Worm (Caenorhabditis elegans) whole organism, midembryonic: Measurements from ENCODE around the gene acc-1.

Experiments used
- T22C8.4 ChIP-seq: fragments of 200-800 bp; sonication (Bioruptor generic); IDR thresholded peaks from 2 replicates; pipeline ENCODE4 v1.3.6; 2022; ENCODE audit warnings: missing genetic modification characterization, missing compliant biosample characterization
- cog-1 ChIP-seq: sonication (generic microtip); optimal IDR thresholded peaks from 2 replicates; lab custom pipeline; 2016; ENCODE audit warnings: missing genetic modification characterization, missing compliant biosample characterization
- flt-1 ChIP-seq: fragments of 200-800 bp; sonication (Bioruptor generic); IDR thresholded peaks from 2 replicates; pipeline ENCODE4 v1.3.6; 2022; ENCODE audit warnings: missing genetic modification characterization, missing compliant biosample characterization
- klf-2 ChIP-seq: fragments of 200-800 bp; sonication (Bioruptor generic); conservative IDR thresholded peaks from 2 replicates; pipeline ENCODE4 v1.3.6; 2022; ENCODE audit warnings: missing genetic modification reagents, missing genetic modification characterization, missing compliant biosample characterization
- med-1 ChIP-seq: sonication (generic microtip); optimal IDR thresholded peaks from 2 replicates; lab custom pipeline; 2017; ENCODE audit warnings: missing genetic modification characterization, mild to moderate bottlenecking, missing compliant biosample characterization, antibody characterized with exemption, missing genetic modification reagents; ENCODE audit not compliant: insufficient read depth
- ref-1 ChIP-seq: fragments of 200-800 bp; sonication (Bioruptor generic); conservative IDR thresholded peaks from 2 replicates; pipeline ENCODE4 v1.3.6; 2022; ENCODE audit warnings: missing genetic modification reagents, missing genetic modification characterization, missing compliant biosample characterization
- tab-1 ChIP-seq: fragments of 200-800 bp; sonication (Bioruptor generic); IDR thresholded peaks from 2 replicates; pipeline ENCODE4 v1.3.6; 2022; ENCODE audit warnings: missing genetic modification characterization, missing compliant biosample characterization
- ztf-23 ChIP-seq: fragments of 200-800 bp; sonication (Bioruptor generic); IDR thresholded peaks from 2 replicates; pipeline ENCODE4 v1.3.6; 2022; ENCODE audit warnings: missing genetic modification reagents, missing genetic modification characterization, missing compliant biosample characterization
- ztf-29 ChIP-seq: fragments of 200-800 bp; sonication (Bioruptor generic); IDR thresholded peaks from 2 replicates; pipeline ENCODE4 v1.3.6; 2022; ENCODE audit warnings: missing genetic modification reagents, missing genetic modification characterization, missing compliant biosample characterization

The acc-1 gene

DNA sequence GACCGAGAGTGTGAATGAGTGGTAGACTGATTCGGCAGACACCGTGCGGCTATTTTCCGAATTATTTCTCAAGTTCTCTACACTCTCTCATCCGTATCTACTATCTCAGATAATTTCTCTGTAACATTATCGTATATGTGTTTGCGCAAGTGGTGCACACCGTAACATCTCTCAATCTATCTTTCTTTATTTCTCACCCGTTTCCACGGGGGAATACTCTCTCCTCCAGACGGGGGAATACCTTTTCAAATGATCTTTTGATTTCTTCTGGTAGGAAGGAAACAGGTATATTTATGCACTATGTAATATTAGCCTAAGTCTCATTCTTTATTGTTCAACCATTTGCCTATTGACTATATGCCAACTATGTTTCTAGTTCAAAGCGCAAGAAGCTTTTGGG lies 9.2 kb downstream of the acc-1 start:
- TF ChIP-seq ref-1 (GFP tag; lab: Robert Waterston, UW) (no peak), cog-1 (peak; percentile 17)

DNA sequence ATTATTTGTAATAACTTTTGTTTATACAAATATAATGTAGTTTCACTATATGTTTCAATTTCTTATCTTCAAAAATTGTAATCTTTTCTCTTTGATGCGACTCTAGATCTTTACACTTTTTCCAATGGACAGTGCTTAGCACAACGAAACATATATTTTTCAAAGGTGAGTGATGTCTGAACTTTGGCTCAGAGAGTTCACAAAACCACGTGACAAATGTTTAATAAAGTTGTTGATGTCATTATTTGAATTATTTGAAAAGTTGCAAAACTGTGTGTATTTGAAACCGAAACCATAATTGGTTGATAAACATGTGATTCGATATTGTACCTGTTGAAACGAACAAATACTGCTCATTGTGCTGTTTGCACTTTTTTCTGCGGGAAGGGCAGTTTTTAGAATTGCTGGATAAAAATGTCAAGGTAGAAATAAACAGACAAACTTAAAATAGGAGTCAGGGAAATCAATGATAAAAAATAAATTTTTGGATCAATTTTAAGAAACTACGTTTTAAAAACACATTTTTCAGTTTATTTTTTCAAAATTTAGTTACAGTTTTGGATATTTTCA lies 10.3 kb downstream of the acc-1 start:
- TF ChIP-seq klf-2 (no peak), T22C8.4 (GFP tag; lab: Robert Waterston, UW) (no peak), ztf-23 (GFP tag; lab: Robert Waterston, UW) (no peak), cog-1 (no peak)

DNA sequence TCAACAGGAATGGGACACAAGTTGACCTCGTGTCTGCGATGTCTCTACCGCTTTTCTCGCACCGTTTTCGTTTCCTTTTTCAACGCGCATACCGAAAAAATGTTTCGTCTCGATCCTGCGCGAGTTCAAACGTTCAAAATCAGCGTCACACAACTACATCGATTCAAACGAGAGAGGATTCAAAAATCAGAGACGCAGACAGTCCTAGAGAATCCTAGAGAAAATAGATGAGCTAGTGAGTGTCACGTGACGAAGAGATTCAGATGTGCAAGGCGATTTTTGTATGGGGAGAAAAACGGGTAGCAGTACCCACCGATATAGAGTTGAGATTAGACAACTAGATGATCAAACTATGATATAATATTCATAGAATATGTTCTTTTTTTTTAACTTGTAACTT lies 12.1 kb downstream of the acc-1 start:
- TF ChIP-seq tab-1 (GFP tag; lab: Robert Waterston, UW), result no peak
- no peak for TF ChIP-seq med-1 (GFP tag; lab: Kevin White, UChicago)
- no peak for TF ChIP-seq ztf-29 (GFP tag; lab: Robert Waterston, UW)
- no peak for TF ChIP-seq flt-1
- no peak for TF ChIP-seq T22C8.4 (GFP tag; lab: Robert Waterston, UW)
- TF ChIP-seq ref-1 (GFP tag; lab: Robert Waterston, UW), result no peak
- no peak for TF ChIP-seq ztf-23 (GFP tag; lab: Robert Waterston, UW)
- no peak for TF ChIP-seq klf-2
- TF ChIP-seq cog-1, result no peak

DNA sequence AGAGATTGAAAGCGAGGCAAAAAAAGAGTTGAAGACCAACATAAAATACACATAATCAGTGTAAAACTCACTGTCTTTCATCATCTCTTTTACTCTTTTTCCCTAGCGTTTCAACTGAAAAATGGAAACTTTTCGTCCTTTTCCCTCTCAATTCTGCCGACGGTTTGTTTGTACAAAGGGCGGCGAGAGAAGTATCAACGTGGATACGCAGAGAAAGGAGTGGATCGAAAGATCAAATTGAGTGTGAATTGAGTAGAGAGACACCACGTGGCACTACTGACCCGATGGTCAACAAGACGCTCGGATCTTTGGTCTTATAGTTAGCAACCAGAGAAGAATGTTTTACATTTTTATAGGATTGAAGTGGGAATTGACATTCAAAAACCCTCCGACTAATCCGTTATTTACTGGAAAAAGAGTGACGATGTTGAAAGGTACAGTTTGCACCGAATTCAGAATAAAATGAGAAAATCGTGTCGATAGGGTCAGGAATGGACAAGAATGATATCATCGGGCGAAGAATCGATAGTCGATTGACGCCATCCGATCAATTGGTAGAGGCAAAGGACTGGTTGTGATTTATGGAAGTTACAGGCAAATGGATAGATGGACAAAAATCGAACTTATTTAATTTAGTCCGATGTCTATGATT lies 13.3 kb downstream of the acc-1 start:
- TF ChIP-seq tab-1 (GFP tag; lab: Robert Waterston, UW), result no peak
- no peak for TF ChIP-seq T22C8.4 (GFP tag; lab: Robert Waterston, UW)
- TF ChIP-seq cog-1, result no peak
- no peak for TF ChIP-seq flt-1
- no peak for TF ChIP-seq ztf-23 (GFP tag; lab: Robert Waterston, UW)
- TF ChIP-seq klf-2, result no peak
- TF ChIP-seq med-1 (GFP tag; lab: Kevin White, UChicago), result no peak
- no peak for TF ChIP-seq ztf-29 (GFP tag; lab: Robert Waterston, UW)
- no peak for TF ChIP-seq ref-1 (GFP tag; lab: Robert Waterston, UW)

DNA sequence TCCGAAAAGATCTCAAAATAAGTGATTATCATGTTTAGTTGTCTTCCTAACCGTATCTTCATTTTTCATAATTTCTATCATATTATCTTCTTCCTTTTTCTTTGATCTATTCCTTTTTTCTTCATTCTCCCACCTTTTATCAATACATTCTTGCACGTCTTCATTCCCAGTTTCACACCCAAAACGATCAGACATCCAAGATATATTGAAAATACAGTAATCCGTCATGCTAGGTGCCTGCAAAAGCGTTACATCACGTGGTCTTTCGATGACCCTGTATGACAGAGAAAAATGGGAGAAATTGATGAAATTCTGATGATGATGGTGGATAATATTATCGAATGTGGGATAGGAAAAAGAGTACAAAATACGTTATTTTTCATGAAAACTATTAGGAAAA lies 14.6 kb downstream of the acc-1 start:
- TF ChIP-seq flt-1, result no peak
- no peak for TF ChIP-seq tab-1 (GFP tag; lab: Robert Waterston, UW)
- TF ChIP-seq ztf-23 (GFP tag; lab: Robert Waterston, UW), result no peak
- TF ChIP-seq T22C8.4 (GFP tag; lab: Robert Waterston, UW), result no peak
- TF ChIP-seq ref-1 (GFP tag; lab: Robert Waterston, UW), result no peak
- no peak for TF ChIP-seq ztf-29 (GFP tag; lab: Robert Waterston, UW)
- no peak for TF ChIP-seq med-1 (GFP tag; lab: Kevin White, UChicago)
- no peak for TF ChIP-seq klf-2
- no peak for TF ChIP-seq cog-1

DNA sequence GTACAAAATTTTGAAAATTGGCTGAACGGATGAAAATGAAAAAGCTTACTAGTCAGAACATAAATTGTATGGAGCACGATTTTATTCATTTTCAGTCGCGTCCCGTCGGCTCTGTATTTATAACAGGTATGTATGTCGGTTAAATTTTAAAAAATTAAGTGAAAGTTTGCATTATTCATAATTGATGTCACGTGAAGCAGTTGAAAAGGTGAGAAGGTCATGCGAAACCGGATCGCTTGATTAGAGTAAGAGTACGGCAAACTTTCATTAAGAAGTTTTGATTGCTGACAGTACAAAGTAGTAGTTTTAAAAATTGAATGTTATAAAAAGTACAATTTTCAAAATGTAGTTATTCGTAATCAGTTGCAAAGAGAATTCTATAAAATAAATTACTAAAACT lies 15.4 kb downstream of the acc-1 start:
- TF ChIP-seq ztf-29 (GFP tag; lab: Robert Waterston, UW) (no peak), tab-1 (GFP tag; lab: Robert Waterston, UW) (no peak), klf-2 (no peak), med-1 (GFP tag; lab: Kevin White, UChicago) (no peak), flt-1 (no peak), T22C8.4 (GFP tag; lab: Robert Waterston, UW) (no peak), ref-1 (GFP tag; lab: Robert Waterston, UW) (no peak), ztf-23 (GFP tag; lab: Robert Waterston, UW) (no peak), cog-1 (no peak)

DNA sequence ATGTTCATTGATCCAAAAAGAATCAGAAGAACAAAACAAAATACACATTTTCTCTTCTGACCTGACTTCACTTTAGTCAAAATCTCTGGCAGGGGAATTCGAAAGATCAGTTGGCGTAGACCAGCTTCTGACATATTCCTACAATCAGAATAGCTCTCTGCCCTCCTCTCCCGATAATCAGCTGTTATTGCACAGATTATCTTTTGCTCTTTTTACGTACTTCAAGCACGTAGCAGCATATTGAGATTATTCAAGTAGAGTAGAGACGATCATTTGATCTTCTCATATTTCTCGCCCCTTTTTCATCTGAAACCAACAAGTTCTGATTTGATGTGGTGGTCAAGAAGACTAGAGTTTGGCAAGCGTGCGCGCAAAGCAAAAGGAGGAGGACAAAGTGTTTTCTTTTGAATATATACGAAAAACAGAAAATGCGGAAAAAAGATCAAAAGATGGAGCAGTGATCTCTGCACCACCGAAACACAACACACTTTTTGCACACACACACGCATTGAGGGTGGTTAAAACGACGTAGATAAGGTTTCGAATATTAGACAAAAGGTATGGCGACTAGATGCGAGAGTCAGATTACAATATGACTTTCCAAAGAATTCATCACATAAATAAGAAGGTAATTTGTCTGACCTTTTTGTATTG lies 16.0 kb downstream of the acc-1 start:
- no peak for TF ChIP-seq T22C8.4 (GFP tag; lab: Robert Waterston, UW)
- TF ChIP-seq flt-1, result no peak

DNA sequence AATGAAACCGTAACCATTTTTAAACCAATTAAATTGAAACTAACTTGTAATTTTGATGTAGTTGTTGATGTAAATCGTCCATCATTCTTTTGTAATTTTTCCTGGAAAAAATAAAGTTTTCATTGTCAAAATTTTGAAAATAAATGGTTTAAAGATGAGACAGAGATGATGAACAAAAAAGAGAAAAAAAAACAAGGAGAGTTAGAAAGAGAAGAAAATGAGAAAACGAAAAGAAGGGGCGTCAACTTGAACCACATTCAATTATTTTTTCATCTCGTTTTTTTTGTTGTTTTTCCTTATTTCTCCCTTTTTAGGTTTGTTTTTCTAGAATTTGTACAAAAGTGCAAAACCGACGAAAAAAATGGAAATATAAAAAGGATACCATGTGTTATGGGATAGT lies 17.7 kb downstream of the acc-1 start, which contains the start of gene nhr-34:
TSS of gene nhr-34 (minus strand) at position 101 of the 400 bp plus-strand sequence.
- TF ChIP-seq ztf-29 (GFP tag; lab: Robert Waterston, UW), result no peak

DNA sequence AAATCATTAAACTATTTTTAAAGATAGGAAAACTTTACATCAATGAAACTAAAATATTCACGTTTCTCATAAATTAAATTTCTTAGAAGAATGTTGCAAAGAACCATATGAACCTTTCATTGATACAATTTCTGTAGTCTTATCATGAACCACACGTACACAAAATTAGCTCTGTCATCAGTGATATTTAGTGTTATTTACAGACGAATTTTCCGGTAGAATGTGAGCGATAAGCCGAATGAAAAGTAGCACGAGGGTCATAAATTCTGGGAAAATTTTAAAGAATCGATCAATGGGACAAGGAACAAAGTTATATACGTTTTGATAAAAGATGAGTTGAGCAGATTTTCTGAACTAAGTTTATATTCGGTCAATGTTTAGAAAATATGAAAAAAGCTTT lies 18.7 kb downstream of the acc-1 start:
- TF ChIP-seq klf-2 (no peak), ztf-23 (GFP tag; lab: Robert Waterston, UW) (no peak), tab-1 (GFP tag; lab: Robert Waterston, UW) (no peak), flt-1 (no peak), med-1 (GFP tag; lab: Kevin White, UChicago) (no peak), T22C8.4 (GFP tag; lab: Robert Waterston, UW) (no peak), cog-1 (no peak), ztf-29 (GFP tag; lab: Robert Waterston, UW) (no peak), ref-1 (GFP tag; lab: Robert Waterston, UW) (no peak)

DNA sequence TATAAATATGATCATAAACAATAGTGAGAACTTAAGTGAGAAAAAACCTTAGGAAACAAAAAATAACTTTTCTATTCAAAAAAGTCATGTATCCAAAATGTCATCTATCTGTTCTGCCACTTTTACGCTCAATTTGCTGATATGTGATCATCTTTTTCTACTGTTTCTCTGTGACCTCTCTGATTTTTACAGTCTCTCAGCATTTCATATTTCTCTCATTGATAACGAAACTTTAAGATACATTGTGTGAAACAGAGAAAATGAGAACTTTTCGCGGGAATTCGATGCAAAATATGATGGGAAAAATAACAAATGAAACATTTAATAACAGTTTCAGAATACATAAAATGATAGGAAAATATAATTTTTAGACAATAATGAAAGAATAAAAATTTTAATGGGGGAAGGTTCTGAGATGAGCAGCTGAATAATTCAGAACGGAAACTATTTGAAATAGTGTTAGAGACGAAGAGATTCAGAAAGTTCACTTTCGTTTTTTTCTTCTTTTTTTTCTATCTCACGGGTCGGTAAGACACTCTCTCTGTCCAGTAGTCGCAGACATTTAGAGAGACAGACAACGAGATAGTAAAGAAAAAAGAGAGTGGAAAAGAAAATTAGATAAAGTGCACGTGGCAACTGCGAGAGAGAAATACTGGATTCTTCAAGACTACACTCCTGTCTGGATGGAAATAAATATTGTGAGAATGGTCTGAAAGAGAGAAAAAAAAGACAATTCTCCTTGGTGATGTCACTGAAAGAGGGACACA lies 19.6 kb downstream of the acc-1 start:
- TF ChIP-seq T22C8.4 (GFP tag; lab: Robert Waterston, UW) (no peak), ztf-23 (GFP tag; lab: Robert Waterston, UW) (no peak), med-1 (GFP tag; lab: Kevin White, UChicago) (no peak), cog-1 (no peak), ref-1 (GFP tag; lab: Robert Waterston, UW) (no peak), klf-2 (no peak), tab-1 (GFP tag; lab: Robert Waterston, UW) (no peak), ztf-29 (GFP tag; lab: Robert Waterston, UW) (no peak), flt-1 (no peak)
